Worm (Caenorhabditis elegans): Measurements from ENCODE around the gene fbxa-118.

- no peak for TF ChIP-seq W03F9.2 (tag; optimal IDR thresholded peaks at IDR 0.05)
- no peak for TF ChIP-seq him-1 (tag; optimal IDR thresholded peaks at IDR 0.05)
Measured at ce11 chrV:19767719-19768118, 9.4 kb downstream of the fbxa-118 start.
